Fruit fly (Drosophila melanogaster) whole organism, embryonic: ENCODE results near the gene Hecw.

Experiments
- Asciz ChIP-seq: fragments of 200-800 bp; sonication (Bioruptor generic); optimal IDR thresholded peaks from 2 replicates; lab custom pipeline; 2017; ENCODE audit warnings: missing biosample characterization, mild to moderate bottlenecking, missing genetic modification characterization, missing genetic modification reagents
- CG11695 ChIP-seq: fragments of 200-800 bp; sonication (Bioruptor generic); IDR thresholded peaks from 3 replicates; pipeline ENCODE4 v1.3.6; 2022; ENCODE audit warnings: missing biosample characterization, missing genetic modification characterization
- CG14014 ChIP-seq: fragments of 200-800 bp; sonication (Bioruptor generic); IDR thresholded peaks from 2 replicates; pipeline ENCODE4 v1.3.6; 2022; ENCODE audit warnings: missing biosample characterization, missing genetic modification characterization
- CG14710 ChIP-seq: fragments of 200-800 bp; sonication (Bioruptor generic); optimal IDR thresholded peaks from 3 replicates; lab custom pipeline; 2019; ENCODE audit warnings: missing biosample characterization, mild to moderate bottlenecking, missing genetic modification characterization, moderate library complexity
- CG15073 ChIP-seq: fragments of 200-800 bp; sonication (Bioruptor generic); optimal IDR thresholded peaks from 2 replicates; lab custom pipeline; 2016; ENCODE audit warnings: missing biosample characterization, missing genetic modification characterization
- CG15514 ChIP-seq: fragments of 200-800 bp; sonication (Bioruptor generic); optimal IDR thresholded peaks from 3 replicates; lab custom pipeline; 2017; ENCODE audit warnings: missing biosample characterization, missing genetic modification characterization, mild to moderate bottlenecking, moderate library complexity, missing genetic modification reagents
- CG1647 ChIP-seq: fragments of 200-800 bp; sonication (Bioruptor generic); optimal IDR thresholded peaks from 3 replicates; lab custom pipeline; 2016; ENCODE audit warnings: missing biosample characterization, missing genetic modification characterization
- CG17186 ChIP-seq: fragments of 200-800 bp; sonication (Bioruptor generic); optimal IDR thresholded peaks from 3 replicates; lab custom pipeline; 2017; ENCODE audit warnings: missing biosample characterization, missing genetic modification reagents, missing genetic modification characterization
- CG17385 ChIP-seq: fragments of 200-800 bp; sonication (Bioruptor generic); optimal IDR thresholded peaks from 3 replicates; lab custom pipeline; 2018; ENCODE audit warnings: missing biosample characterization, mild to moderate bottlenecking, missing genetic modification characterization
- CG18764 ChIP-seq: fragments of 200-800 bp; sonication (Bioruptor generic); optimal IDR thresholded peaks from 3 replicates; lab custom pipeline; 2016; ENCODE audit warnings: missing biosample characterization, missing genetic modification characterization
- CG2712 ChIP-seq: fragments of 200-800 bp; optimal IDR thresholded peaks from 3 replicates; lab custom pipeline; 2019; ENCODE audit warnings: missing biosample characterization, mild to moderate bottlenecking, missing genetic modification characterization, moderate library complexity
- CG30431 ChIP-seq: fragments of 200-800 bp; sonication (Bioruptor generic); optimal IDR thresholded peaks from 2 replicates; lab custom pipeline; 2017; ENCODE audit warnings: missing biosample characterization, missing genetic modification characterization
- CG32772 ChIP-seq: fragments of 200-800 bp; sonication (Bioruptor generic); IDR thresholded peaks from 2 replicates; pipeline ENCODE4 v1.3.6; 2022; ENCODE audit warnings: missing biosample characterization, missing genetic modification characterization
- CG34422 ChIP-seq: fragments of 200-800 bp; sonication (Bioruptor generic); IDR thresholded peaks from 3 replicates; pipeline ENCODE4 v1.3.6; 2022; ENCODE audit warnings: missing biosample characterization, missing genetic modification characterization
- CG3995 ChIP-seq: fragments of 200-800 bp; sonication (Bioruptor generic); optimal IDR thresholded peaks from 3 replicates; lab custom pipeline; 2016; ENCODE audit warnings: missing biosample characterization, missing genetic modification characterization
- CG4617 ChIP-seq: fragments of 200-800 bp; sonication (Bioruptor generic); optimal IDR thresholded peaks from 3 replicates; lab custom pipeline; 2016; ENCODE audit warnings: missing biosample characterization, missing genetic modification characterization, borderline replicate concordance
- CG6765 ChIP-seq: fragments of 200-800 bp; sonication (Bioruptor generic); optimal IDR thresholded peaks from 3 replicates; lab custom pipeline; 2017; ENCODE audit warnings: missing biosample characterization, mild to moderate bottlenecking, missing genetic modification characterization
- CG7357 ChIP-seq: fragments of 200-800 bp; sonication (Bioruptor generic); IDR thresholded peaks from 3 replicates; pipeline ENCODE4 v1.3.6; 2022; ENCODE audit warnings: missing biosample characterization, missing genetic modification characterization
- CG7963 ChIP-seq: fragments of 200-800 bp; sonication (Bioruptor generic); IDR thresholded peaks from 3 replicates; pipeline ENCODE4 v1.3.6; 2022; ENCODE audit warnings: missing biosample characterization, missing genetic modification characterization; ENCODE audit not compliant: partially characterized antibody
- CG8944 ChIP-seq: fragments of 200-800 bp; sonication (Bioruptor generic); optimal IDR thresholded peaks from 3 replicates; lab custom pipeline; 2016; ENCODE audit warnings: missing biosample characterization, missing genetic modification characterization
- CHES-1-like ChIP-seq: fragments of 200-800 bp; sonication (Bioruptor generic); optimal IDR thresholded peaks from 2 replicates; lab custom pipeline; 2016; ENCODE audit warnings: missing biosample characterization, missing genetic modification characterization
- D ChIP-seq, 2 experiments: fragments of 200-800 bp in 1 of 2; fragments of >200 bp in 1 of 2; sonication (Bioruptor generic) in 1 of 2; optimal IDR thresholded peaks; 2 replicates in 1 of 2; 3 replicates in 1 of 2; lab custom pipeline; 2017; ENCODE audit warnings: mild to moderate bottlenecking in 1 of 2, missing biosample characterization in 1 of 2, missing genetic modification characterization in 1 of 2, missing genetic modification reagents in 1 of 2
- Dp ChIP-seq: fragments of 200-800 bp; sonication (Bioruptor generic); optimal IDR thresholded peaks from 2 replicates; lab custom pipeline; 2018; ENCODE audit warnings: missing biosample characterization, mild to moderate bottlenecking, missing genetic modification characterization, moderate library complexity
- Dref ChIP-seq: fragments of 200-800 bp; sonication (Bioruptor generic); IDR thresholded peaks from 2 replicates; pipeline ENCODE4 v1.3.6; 2022; ENCODE audit warnings: missing biosample characterization, missing genetic modification characterization
- Ets65A ChIP-seq: fragments of 200-800 bp; sonication (Bioruptor generic); peaks from one replicate; lab custom pipeline; 2016; ENCODE audit warnings: missing biosample characterization, missing genetic modification characterization
- Fer3 ChIP-seq: fragments of 200-800 bp; sonication (Bioruptor generic); optimal IDR thresholded peaks from 2 replicates; lab custom pipeline; 2018; ENCODE audit warnings: missing biosample characterization, mild to moderate bottlenecking, missing genetic modification characterization, moderate library complexity
- HLH3B ChIP-seq: fragments of 200-800 bp; sonication (Bioruptor generic); IDR thresholded peaks from 2 replicates; pipeline ENCODE4 v1.3.6; 2022; ENCODE audit warnings: missing biosample characterization, missing genetic modification characterization
- HLH54F ChIP-seq: fragments of 200-800 bp; sonication (Bioruptor generic); optimal IDR thresholded peaks from 3 replicates; lab custom pipeline; 2016; ENCODE audit warnings: missing biosample characterization, missing genetic modification characterization
- Lim3 ChIP-seq: fragments of 200-800 bp; sonication (Bioruptor generic); IDR thresholded peaks from 2 replicates; pipeline ENCODE4 v1.3.6; 2022; ENCODE audit warnings: missing biosample characterization, missing genetic modification characterization
- NC2α ChIP-seq: fragments of 200-800 bp; sonication (Bioruptor generic); optimal IDR thresholded peaks from 2 replicates; lab custom pipeline; 2016; ENCODE audit warnings: missing biosample characterization, missing genetic modification characterization
- Sry-δ ChIP-seq: fragments of 200-800 bp; sonication (Bioruptor generic); optimal IDR thresholded peaks from 2 replicates; lab custom pipeline; 2016; ENCODE audit warnings: missing biosample characterization, missing genetic modification characterization
- Ssrp ChIP-seq: fragments of 200-800 bp; sonication (Bioruptor generic); optimal IDR thresholded peaks from 2 replicates; lab custom pipeline; 2018; ENCODE audit warnings: missing biosample characterization, mild to moderate bottlenecking, missing genetic modification characterization, moderate library complexity
- ab ChIP-seq: fragments of 200-800 bp; sonication (Bioruptor generic); optimal IDR thresholded peaks from 2 replicates; lab custom pipeline; 2016; ENCODE audit warnings: missing biosample characterization, missing genetic modification characterization
- bsh ChIP-seq, 2 experiments: fragments of 200-800 bp; sonication (Bioruptor generic); optimal IDR thresholded peaks; 2 replicates each; lab custom pipeline; 2017 to 2018; ENCODE audit warnings: mild to moderate bottlenecking in 2 of 2, missing biosample characterization in 2 of 2, missing genetic modification characterization in 2 of 2, moderate library complexity in 1 of 2
- dysf ChIP-seq: fragments of 200-800 bp; sonication (Bioruptor generic); IDR thresholded peaks from 3 replicates; pipeline ENCODE4 v1.3.6; 2022; ENCODE audit warnings: missing biosample characterization, missing genetic modification characterization
- gcm ChIP-seq: fragments of 200-800 bp; sonication (Bioruptor generic); optimal IDR thresholded peaks from 2 replicates; lab custom pipeline; 2019; ENCODE audit warnings: missing biosample characterization, mild to moderate bottlenecking, missing genetic modification characterization, moderate library complexity
- gro ChIP-seq: fragments of 200-800 bp; sonication (Bioruptor generic); optimal IDR thresholded peaks from 2 replicates; lab custom pipeline; 2016; ENCODE audit warnings: missing biosample characterization, missing genetic modification characterization
- hkb ChIP-seq, 2 experiments: fragments of 200-800 bp in 1 of 2; fragments of >200 bp in 1 of 2; sonication (Bioruptor generic) in 1 of 2; IDR thresholded peaks in 1 of 2; optimal IDR thresholded peaks in 1 of 2; 2 replicates each; pipeline versions ENCODE4 v1.3.6 to Lab custom; 2017 to 2022; ENCODE audit warnings: missing biosample characterization in 1 of 2, missing genetic modification characterization in 1 of 2
- kay ChIP-seq: fragments of 200-800 bp; sonication (Bioruptor generic); optimal IDR thresholded peaks from 2 replicates; lab custom pipeline; 2016; ENCODE audit warnings: missing biosample characterization, missing genetic modification characterization
- p53 ChIP-seq: fragments of 200-800 bp; sonication (Bioruptor generic); optimal IDR thresholded peaks from 2 replicates; lab custom pipeline; 2016; ENCODE audit warnings: missing biosample characterization, missing genetic modification characterization
- pho ChIP-seq: fragments of 200-800 bp; sonication (Bioruptor generic); optimal IDR thresholded peaks from 2 replicates; lab custom pipeline; 2016; ENCODE audit warnings: missing biosample characterization, missing genetic modification characterization
- prd ChIP-seq, 3 experiments: fragments of >200 bp in 2 of 3; fragments of 200-800 bp in 1 of 3; sonication (Bioruptor generic) in 1 of 3; optimal IDR thresholded peaks in 2 of 3; IDR thresholded peaks in 1 of 3; 2 replicates in 2 of 3; 3 replicates in 1 of 3; pipeline versions ENCODE4 v1.3.6 to Lab custom; 2017 to 2022; ENCODE audit warnings: missing biosample characterization in 1 of 3, missing genetic modification characterization in 1 of 3
- row ChIP-seq: fragments of 200-800 bp; sonication (Bioruptor generic); IDR thresholded peaks from 3 replicates; pipeline ENCODE4 v1.3.6; 2022; ENCODE audit warnings: missing biosample characterization, missing genetic modification characterization
- scrt ChIP-seq: fragments of 200-800 bp; sonication (Bioruptor generic); optimal IDR thresholded peaks from 2 replicates; lab custom pipeline; 2018; ENCODE audit warnings: missing biosample characterization, mild to moderate bottlenecking, missing genetic modification characterization, moderate library complexity
- sens ChIP-seq: fragments of 200-800 bp; sonication (Bioruptor generic); peaks from one replicate; lab custom pipeline; 2016; ENCODE audit warnings: missing biosample characterization, missing genetic modification characterization
- slbo ChIP-seq: fragments of 200-800 bp; sonication (Bioruptor generic); IDR thresholded peaks from 2 replicates; pipeline ENCODE4 v1.3.6; 2022; ENCODE audit warnings: missing biosample characterization, missing genetic modification characterization
- sug ChIP-seq: fragments of 200-800 bp; optimal IDR thresholded peaks from 2 replicates; lab custom pipeline; 2019; ENCODE audit warnings: missing biosample characterization, mild to moderate bottlenecking, missing genetic modification characterization, moderate library complexity
- zen2 ChIP-seq: fragments of 200-800 bp; sonication (Bioruptor generic); IDR thresholded peaks from 3 replicates; pipeline ENCODE4 v1.3.6; 2022; ENCODE audit warnings: missing biosample characterization, missing genetic modification characterization; ENCODE audit not compliant: partially characterized antibody

Gene Hecw

dm6 chrX:9583440-9584103, 25.2 kb upstream of the Hecw start (continued):
- peak; percentile 66 for TF ChIP-seq CG17186 (GFP tag; lab: Kevin White, UChicago)
- peak; percentile 80 for TF ChIP-seq CG18764
- no peak for TF ChIP-seq p53 (GFP tag; lab: Kevin White, UChicago)
- peak; percentile 93 for TF ChIP-seq Ssrp (tag; lab: Kevin White, UChicago)
- peak; percentile 51 for TF ChIP-seq ab
- TF ChIP-seq CG14014 (GFP tag; lab: Robert Waterston, UW): peak; percentile 92
- no peak for TF ChIP-seq hkb (optimal IDR thresholded peaks at IDR 0.05; lab: Kevin White, UChicago)
- TF ChIP-seq hkb (GFP tag; IDR thresholded peaks at IDR 0.05; lab: Robert Waterston, UW): peak; percentile 96
- peak; percentile 94 to 95 for TF ChIP-seq bsh (GFP tag; optimal IDR thresholded peaks at IDR 0.05; lab: Kevin White, UChicago)
- TF ChIP-seq HLH54F: peak; percentile 56
- TF ChIP-seq CG34422 (GFP tag; lab: Robert Waterston, UW): peak; percentile 93
- no peak for TF ChIP-seq CG7963 (GFP tag; lab: Robert Waterston, UW)
- TF ChIP-seq zen2 (GFP tag; lab: Robert Waterston, UW): no peak
- peak; percentile 93 for TF ChIP-seq sens
- no peak for TF ChIP-seq Sry-δ (GFP tag; lab: Kevin White, UChicago)
- peak; percentile 40 for TF ChIP-seq Dref
- no peak for TF ChIP-seq D (optimal IDR thresholded peaks at IDR 0.05; lab: Kevin White, UChicago)
- peak; percentile 93 for TF ChIP-seq D (GFP tag; optimal IDR thresholded peaks at IDR 0.05; lab: Kevin White, UChicago)
- peak; percentile 31 for TF ChIP-seq CG1647 (GFP tag; lab: Kevin White, UChicago)
- TF ChIP-seq CG15073: peak; percentile 19
- TF ChIP-seq CG6765: peak; percentile 84
- peak; percentile 95 for TF ChIP-seq slbo (GFP tag; lab: Robert Waterston, UW)
- TF ChIP-seq Fer3 (tag; lab: Kevin White, UChicago): peak; percentile 93
- peak; percentile 92 for TF ChIP-seq HLH3B (GFP tag; lab: Robert Waterston, UW)
- peak; percentile 92 for TF ChIP-seq CG15514
- TF ChIP-seq pho: peak; percentile 66
- TF ChIP-seq CHES-1-like (GFP tag; lab: Kevin White, UChicago): peak; percentile 36
- TF ChIP-seq CG7357 (GFP tag; lab: Robert Waterston, UW): peak; percentile 84
- TF ChIP-seq CG30431 (GFP tag; lab: Kevin White, UChicago): peak; percentile 85
- TF ChIP-seq Ets65A: peak; percentile 94
- peak; percentile 95 for TF ChIP-seq CG2712 (tag; lab: Kevin White, UChicago)
- peak; percentile 15 for TF ChIP-seq NC2α (GFP tag; lab: Kevin White, UChicago)
- peak; percentile 92 for TF ChIP-seq CG32772 (GFP tag; lab: Robert Waterston, UW)
- no peak for TF ChIP-seq prd (optimal IDR thresholded peaks at IDR 0.05; lab: Kevin White, UChicago)
- TF ChIP-seq prd (GFP tag; IDR thresholded peaks at IDR 0.05; lab: Robert Waterston, UW): peak; percentile 93
- TF ChIP-seq CG11695 (GFP tag; lab: Robert Waterston, UW): peak; percentile 95
- TF ChIP-seq Lim3: peak; percentile 78
- TF ChIP-seq CG3995: peak; percentile 60
- peak; percentile 92 for TF ChIP-seq CG17385 (GFP tag; lab: Kevin White, UChicago)
- peak; percentile 94 for TF ChIP-seq Asciz (GFP tag; lab: Kevin White, UChicago)
- TF ChIP-seq CG14710 (tag; lab: Kevin White, UChicago): peak; percentile 87
- TF ChIP-seq row: peak; percentile 97
- no peak for TF ChIP-seq gro (GFP tag; lab: Kevin White, UChicago)
- TF ChIP-seq scrt (GFP tag; lab: Kevin White, UChicago): peak; percentile 91
- peak; percentile 52 for TF ChIP-seq CG8944 (GFP tag; lab: Kevin White, UChicago)
- TF ChIP-seq Dp (GFP tag; lab: Kevin White, UChicago): peak; percentile 4
- peak; percentile 93 for TF ChIP-seq sug (tag; lab: Kevin White, UChicago)
- peak; percentile 72 for TF ChIP-seq CG4617 (GFP tag; lab: Kevin White, UChicago)
- peak; percentile 81 for TF ChIP-seq kay (GFP tag; lab: Kevin White, UChicago)
- peak; percentile 93 for TF ChIP-seq gcm (GFP tag; lab: Kevin White, UChicago)
- peak; percentile 97 for TF ChIP-seq dysf (GFP tag; lab: Robert Waterston, UW)
